Worm (Caenorhabditis elegans): ENCODE measurements around the gene acdh-9.

Gene acdh-9

ce11 chrII:848519-848918 lies at the start of gene acdh-9, which contains the start of gene F28A10.13:
TSS of gene acdh-9 (minus strand) at chrII:848603.
TSS of gene F28A10.13 (plus strand) at chrII:848812.
- no peak for TF ChIP-seq ceh-24 (tag; optimal IDR thresholded peaks at IDR 0.05)
- no peak for TF ChIP-seq pat-9 (tag; optimal IDR thresholded peaks at IDR 0.05)
- TF ChIP-seq C08G9.2 (tag; optimal IDR thresholded peaks at IDR 0.05), result no peak
- TF ChIP-seq nfya-1 (tag; optimal IDR thresholded peaks at IDR 0.05), result peak; percentile 43
- TF ChIP-seq T23F11.4 (GFP tag; optimal IDR thresholded peaks at IDR 0.05), result no peak
- no peak for TF ChIP-seq ceh-34 (tag; optimal IDR thresholded peaks at IDR 0.05)
- TF ChIP-seq ceh-18 (tag; optimal IDR thresholded peaks at IDR 0.05), result peak; percentile 10
- TF ChIP-seq ama-1 (optimal IDR thresholded peaks at IDR 0.05), result no peak
- no peak for TF ChIP-seq hlh-6 (tag; optimal IDR thresholded peaks at IDR 0.05)
- no peak for TF ChIP-seq odd-2 (tag; optimal IDR thresholded peaks at IDR 0.05)
- no peak for TF ChIP-seq pag-3 (tag; optimal IDR thresholded peaks at IDR 0.05; ENCODE audit: borderline replicate concordance)
- TF ChIP-seq sdc-2 (tag; optimal IDR thresholded peaks at IDR 0.05), result no peak
- TF ChIP-seq hlh-13 (GFP tag; optimal IDR thresholded peaks at IDR 0.05), result no peak
- peak; percentile 81 for TF ChIP-seq unc-55 (GFP tag; optimal IDR thresholded peaks at IDR 0.05)
- no peak for TF ChIP-seq lim-6 (tag; optimal IDR thresholded peaks at IDR 0.05)
- TF ChIP-seq ahr-1 (tag; optimal IDR thresholded peaks at IDR 0.05), result no peak
- TF ChIP-seq hlh-30 (tag; optimal IDR thresholded peaks at IDR 0.05; ENCODE audit: insufficient read depth), result peak; percentile 35

ce11 chrII:888024-888423 lies 39.6 kb upstream of the acdh-9 start, which contains the start of gene T07D3.4:
TSS of gene T07D3.4 (plus strand) at chrII:888309.
- TF ChIP-seq elt-2 (tag; optimal IDR thresholded peaks at IDR 0.05) (peak; percentile 69), unc-55 (GFP tag; optimal IDR thresholded peaks at IDR 0.05) (no peak)

ce11 chrII:884204-884603 lies 35.8 kb upstream of the acdh-9 start:
- peak; percentile 1 for TF ChIP-seq elt-2 (tag; optimal IDR thresholded peaks at IDR 0.05)
- no peak for TF ChIP-seq ceh-31 (tag; optimal IDR thresholded peaks at IDR 0.05)

- TF ChIP-seq sox-4 (tag; optimal IDR thresholded peaks at IDR 0.05) (no peak), fax-1 (tag; optimal IDR thresholded peaks at IDR 0.05) (no peak), hlh-30 (tag; optimal IDR thresholded peaks at IDR 0.05; ENCODE audit: insufficient read depth) (no peak), ceh-14 (tag; optimal IDR thresholded peaks at IDR 0.05) (no peak), ceh-48 (tag; optimal IDR thresholded peaks at IDR 0.05) (no peak), syd-9 (tag; optimal IDR thresholded peaks at IDR 0.05) (no peak), ahr-1 (tag; optimal IDR thresholded peaks at IDR 0.05) (no peak), T23F11.4 (GFP tag; optimal IDR thresholded peaks at IDR 0.05) (no peak), ceh-30 (tag; optimal IDR thresholded peaks at IDR 0.05) (no peak), zip-5 (tag; optimal IDR thresholded peaks at IDR 0.05) (no peak), madf-2 (tag; optimal IDR thresholded peaks at IDR 0.05) (no peak)
These were observed 32.3 kb upstream of the acdh-9 start for ce11 chrII:880666-881226.

ce11 chrII:875739-876138 lies 27.3 kb upstream of the acdh-9 start:
- TF ChIP-seq sox-2 (GFP tag; IDR thresholded peaks at IDR 0.05), result no peak
- no peak for TF ChIP-seq hlh-6 (tag; optimal IDR thresholded peaks at IDR 0.05)
- no peak for TF ChIP-seq unc-86 (tag; optimal IDR thresholded peaks at IDR 0.05)
- no peak for TF ChIP-seq sox-4 (tag; optimal IDR thresholded peaks at IDR 0.05)
- TF ChIP-seq che-1 (tag; optimal IDR thresholded peaks at IDR 0.05), result no peak
- no peak for TF ChIP-seq elt-2 (tag; optimal IDR thresholded peaks at IDR 0.05)
- no peak for TF ChIP-seq fkh-10 (GFP tag; optimal IDR thresholded peaks at IDR 0.05)
- no peak for TF ChIP-seq mec-3 (tag; optimal IDR thresholded peaks at IDR 0.05; ENCODE audit: borderline replicate concordance)
- TF ChIP-seq hlh-8 (tag; optimal IDR thresholded peaks at IDR 0.05), result no peak
- no peak for TF ChIP-seq ceh-22 (tag; optimal IDR thresholded peaks at IDR 0.05)
- TF ChIP-seq fkh-6 (tag; optimal IDR thresholded peaks at IDR 0.05), result no peak
- no peak for TF ChIP-seq gmeb-2 (tag; optimal IDR thresholded peaks at IDR 0.05)
- TF ChIP-seq K02D7.2 (tag; optimal IDR thresholded peaks at IDR 0.05), result no peak
- no peak for TF ChIP-seq ceh-2 (tag; optimal IDR thresholded peaks at IDR 0.05)

All from whole organism, late embryonic.